Fruit fly (Drosophila melanogaster): Measurements from ENCODE around the gene CG7058.

DNA sequence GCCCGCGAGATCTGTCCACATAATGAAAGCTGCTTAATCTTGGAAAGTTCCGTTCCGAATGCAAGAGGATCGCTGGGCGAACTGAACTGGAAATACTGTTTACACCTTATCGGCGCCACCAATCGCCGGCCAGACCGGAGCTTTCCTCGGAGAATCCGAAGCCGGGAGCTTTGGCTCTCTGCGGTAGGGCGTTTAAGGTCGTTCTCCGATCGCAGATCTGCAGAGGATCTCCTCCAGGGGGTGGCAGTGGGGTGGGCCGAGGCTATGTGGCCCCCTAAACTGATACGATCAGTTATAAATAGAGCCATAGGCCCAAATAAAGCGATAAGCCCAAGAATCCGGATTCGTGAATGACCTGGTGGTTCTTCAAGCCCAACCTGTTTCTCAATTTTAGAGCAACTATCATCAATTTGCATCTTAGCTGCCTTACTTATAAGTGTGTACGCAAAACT lies 50.9 kb downstream of the CG7058 start, which contains the start of gene CG7322:
- no peak for TF ChIP-seq Eip75B (GFP tag; optimal IDR thresholded peaks at IDR 0.05)
- TF ChIP-seq CG7368 (GFP tag; optimal IDR thresholded peaks at IDR 0.05): no peak
- no peak for TF ChIP-seq Blimp-1 (GFP tag; optimal IDR thresholded peaks at IDR 0.05)
- TF ChIP-seq spab (GFP tag; optimal IDR thresholded peaks at IDR 0.05): no peak
- TF ChIP-seq CG16779 (tag; optimal IDR thresholded peaks at IDR 0.05): no peak
- TF ChIP-seq Sox14 (GFP tag; optimal IDR thresholded peaks at IDR 0.05): no peak
